ENCODE assay signal across 2 fruit fly cellular contexts in the genomic region with DNA sequence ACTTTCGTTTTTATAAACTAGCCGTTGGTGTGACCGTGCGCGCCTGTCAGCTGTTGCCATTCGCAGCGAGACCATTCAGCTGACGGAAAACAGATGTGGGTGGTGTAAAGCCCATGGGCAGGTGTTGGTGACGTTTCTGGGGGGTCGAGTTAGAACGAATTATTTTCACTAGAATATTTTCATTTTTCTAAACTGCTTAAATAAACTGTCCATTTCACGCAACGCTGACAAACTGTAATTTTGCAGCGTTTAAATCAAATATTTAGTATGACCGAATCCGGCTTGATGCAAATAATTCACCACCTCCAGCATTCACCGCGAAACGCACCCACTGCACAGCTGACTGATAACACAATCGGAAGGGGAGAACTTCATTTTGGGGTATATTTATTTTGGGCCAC.
A peak's percentile ranks its signal among the peaks of the same experiment; 100 is the strongest.
TF ChIP-seq lines count a peak whose summit lies in the region.

A gene (minus strand): TSS at position 199 of the 401 bp plus-strand sequence.
A gene (plus strand): TSS at position 261 of the 401 bp plus-strand sequence.

TF ChIP-seq in whole organism, embryonic, 481 proteins besides CTCF, POLR2A, EP300 and RAD21 (continued from another document and continues in another):
- TF ChIP-seq shn (GFP tag; optimal IDR thresholded peaks at IDR 0.05; lab: Kevin White, UChicago) (peak; percentile 92), kay (GFP tag; optimal IDR thresholded peaks at IDR 0.05; lab: Kevin White, UChicago) (peak; percentile 78), CkIIα-i1 (GFP tag; IDR thresholded peaks at IDR 0.05; lab: Robert Waterston, UW) (no peak), ash1 (GFP tag; optimal IDR thresholded peaks at IDR 0.05; lab: Kevin White, UChicago) (no peak), hb (GFP tag; IDR thresholded peaks at IDR 0.05; lab: Robert Waterston, UW; ENCODE audit: partially characterized antibody) (no peak), p53 (GFP tag; optimal IDR thresholded peaks at IDR 0.05; lab: Kevin White, UChicago) (peak; percentile 82), CG7556 (GFP tag; optimal IDR thresholded peaks at IDR 0.05; lab: Kevin White, UChicago) (peak; percentile 69), Adf1 (GFP tag; IDR thresholded peaks at IDR 0.05; lab: Robert Waterston, UW) (peak; percentile 56), Doc2 (GFP tag; IDR thresholded peaks at IDR 0.05; lab: Robert Waterston, UW) (peak; percentile 37; the same call in 1 of the 2 replicates), ken (GFP tag; IDR thresholded peaks at IDR 0.05; lab: Robert Waterston, UW) (peak; percentile 95), Oli (tag; optimal IDR thresholded peaks at IDR 0.05; lab: Kevin White, UChicago) (peak; percentile 73), CG5953 (GFP tag; IDR thresholded peaks at IDR 0.05; lab: Robert Waterston, UW) (peak; percentile 73), TFAM (GFP tag; optimal IDR thresholded peaks at IDR 0.05; lab: Kevin White, UChicago) (no peak), zfh1 (GFP tag; IDR thresholded peaks at IDR 0.05; lab: Robert Waterston, UW) (peak; percentile 93), CG11093 (GFP tag; IDR thresholded peaks at IDR 0.05; lab: Robert Waterston, UW) (peak; percentile 76; the same call in 1 of the 3 replicates), sd (tag; optimal IDR thresholded peaks at IDR 0.05; lab: Kevin White, UChicago) (peak; percentile 84), CG15011 (GFP tag; optimal IDR thresholded peaks at IDR 0.05; lab: Kevin White, UChicago) (peak; percentile 43), abd-A (tag; optimal IDR thresholded peaks at IDR 0.05; lab: Kevin White, UChicago) (no peak), maf-S (GFP tag; optimal IDR thresholded peaks at IDR 0.05; lab: Kevin White, UChicago) (peak; percentile 88), CG31441 (GFP tag; IDR thresholded peaks at IDR 0.05; lab: Robert Waterston, UW) (peak; percentile 71), luna (GFP tag; optimal IDR thresholded peaks at IDR 0.05; lab: Kevin White, UChicago) (peak; percentile 49), Hand (GFP tag; optimal IDR thresholded peaks at IDR 0.05; lab: Kevin White, UChicago) (peak; percentile 48), Sox100B (GFP tag; optimal IDR thresholded peaks at IDR 0.05; lab: Kevin White, UChicago) (peak; percentile 41), Lhr (GFP tag; optimal IDR thresholded peaks at IDR 0.05; lab: Kevin White, UChicago) (peak; percentile 62), al (GFP tag; IDR thresholded peaks at IDR 0.05; lab: Robert Waterston, UW) (peak; percentile 88), CG10431 (GFP tag; optimal IDR thresholded peaks at IDR 0.05; lab: Kevin White, UChicago) (no peak), CG3847 (GFP tag; IDR thresholded peaks at IDR 0.05; lab: Robert Waterston, UW) (peak; percentile 86), bsh (GFP tag; optimal IDR thresholded peaks at IDR 0.05; lab: Kevin White, UChicago) (peak; percentile 26 to 78), CG2889 (GFP tag; IDR thresholded peaks at IDR 0.05; lab: Robert Waterston, UW) (peak; percentile 83), CG4820 (GFP tag; optimal IDR thresholded peaks at IDR 0.05; lab: Kevin White, UChicago) (peak; percentile 66), CG1832 (GFP tag; optimal IDR thresholded peaks at IDR 0.05; lab: Kevin White, UChicago) (no peak), D19B (GFP tag; optimal IDR thresholded peaks at IDR 0.05; lab: Kevin White, UChicago) (peak; percentile 41), CG17359 (tag; optimal IDR thresholded peaks at IDR 0.05; lab: Kevin White, UChicago) (peak; percentile 84), lab (GFP tag; optimal IDR thresholded peaks at IDR 0.05; lab: Kevin White, UChicago) (peak; percentile 94), CG32767 (GFP tag; IDR thresholded peaks at IDR 0.05; lab: Robert Waterston, UW) (peak; percentile 75; the same call in 1 of the 2 replicates), Gsc (GFP tag; IDR thresholded peaks at IDR 0.05; lab: Robert Waterston, UW) (peak; percentile 63), CG1602 (GFP tag; optimal IDR thresholded peaks at IDR 0.05; lab: Kevin White, UChicago) (peak; percentile 84), salm (tag; optimal IDR thresholded peaks at IDR 0.05; lab: Kevin White, UChicago) (peak; percentile 56), dati (GFP tag; IDR thresholded peaks at IDR 0.05; lab: Robert Waterston, UW) (peak; percentile 78), lilli (GFP tag; optimal IDR thresholded peaks at IDR 0.05; lab: Kevin White, UChicago) (peak; percentile 95), pho (GFP tag; optimal IDR thresholded peaks at IDR 0.05; lab: Kevin White, UChicago) (peak; percentile 87), sc (optimal IDR thresholded peaks at IDR 0.05; lab: Kevin White, UChicago) (no peak), sc (GFP tag; optimal IDR thresholded peaks at IDR 0.05; lab: Kevin White, UChicago) (peak; percentile 33), CG7372 (GFP tag; IDR thresholded peaks at IDR 0.05; lab: Robert Waterston, UW) (peak; percentile 84), ato (GFP tag; IDR thresholded peaks at IDR 0.05; lab: Robert Waterston, UW; ENCODE audit: partially characterized antibody) (no peak), Dref (GFP tag; IDR thresholded peaks at IDR 0.05; lab: Robert Waterston, UW) (peak; percentile 38; the same call in 1 of the 2 replicates), CG10979 (tag; optimal IDR thresholded peaks at IDR 0.05; lab: Kevin White, UChicago) (peak; percentile 64), Aef1 (GFP tag; IDR thresholded peaks at IDR 0.05; lab: Robert Waterston, UW) (peak; percentile 91), CG6175 (GFP tag; IDR thresholded peaks at IDR 0.05; lab: Robert Waterston, UW) (peak; percentile 79; the same call in 2 of the 3 replicates), Ssrp (tag; optimal IDR thresholded peaks at IDR 0.05; lab: Kevin White, UChicago) (peak; percentile 72), Hr51 (GFP tag; optimal IDR thresholded peaks at IDR 0.05; lab: Kevin White, UChicago) (peak; percentile 80 to 85), Max (GFP tag; optimal IDR thresholded peaks at IDR 0.05; lab: Kevin White, UChicago) (peak; percentile 78), gcm (GFP tag; optimal IDR thresholded peaks at IDR 0.05; lab: Kevin White, UChicago) (peak; percentile 70), CG7357 (GFP tag; IDR thresholded peaks at IDR 0.05; lab: Robert Waterston, UW) (peak; percentile 65; the same call in 2 of the 3 replicates), Hmr (GFP tag; optimal IDR thresholded peaks at IDR 0.05; lab: Kevin White, UChicago) (peak; percentile 90), MTF-1 (GFP tag; optimal IDR thresholded peaks at IDR 0.05; lab: Kevin White, UChicago; ENCODE audit: borderline replicate concordance) (peak; percentile 53), zf30C (GFP tag; optimal IDR thresholded peaks at IDR 0.05; lab: Kevin White, UChicago) (no peak), chn (GFP tag; optimal IDR thresholded peaks at IDR 0.05; lab: Kevin White, UChicago) (peak; percentile 96), CG9797 (GFP tag; optimal IDR thresholded peaks at IDR 0.05; lab: Kevin White, UChicago) (peak; percentile 93), CG17912 (GFP tag; optimal IDR thresholded peaks at IDR 0.05; lab: Kevin White, UChicago) (no peak), Dbx (GFP tag; IDR thresholded peaks at IDR 0.05; lab: Robert Waterston, UW) (peak; percentile 92), Mrtf (GFP tag; IDR thresholded peaks at IDR 0.05; lab: Robert Waterston, UW) (peak; percentile 83)

TF ChIP-seq in whole organism, prepupa, 60 proteins besides CTCF, POLR2A, EP300 and RAD21 (continued from another document):
- TF ChIP-seq CG11762 (GFP tag; optimal IDR thresholded peaks at IDR 0.05; lab: Kevin White, UChicago; ENCODE audit: insufficient read depth) (peak; percentile 51), svp (GFP tag; lab: Kevin White, UChicago) (peak; percentile 93), Smox (GFP tag; optimal IDR thresholded peaks at IDR 0.05; lab: Kevin White, UChicago) (peak; percentile 90), Eip75B (GFP tag; optimal IDR thresholded peaks at IDR 0.05; lab: Kevin White, UChicago) (peak; percentile 86), CG34406 (GFP tag; optimal IDR thresholded peaks at IDR 0.05; lab: Kevin White, UChicago) (peak; percentile 81), Blimp-1 (GFP tag; optimal IDR thresholded peaks at IDR 0.05; lab: Kevin White, UChicago) (peak; percentile 96), spab (GFP tag; optimal IDR thresholded peaks at IDR 0.05; lab: Kevin White, UChicago) (peak; percentile 41), dac (GFP tag; optimal IDR thresholded peaks at IDR 0.05; lab: Kevin White, UChicago) (peak; percentile 85), Lpt (GFP tag; optimal IDR thresholded peaks at IDR 0.05; lab: Kevin White, UChicago) (peak; percentile 82), CG6163 (GFP tag; IDR thresholded peaks at IDR 0.05; lab: Robert Waterston, UW) (peak; percentile 95), cyc (GFP tag; optimal IDR thresholded peaks at IDR 0.05; lab: Kevin White, UChicago) (peak; percentile 93), eg (GFP tag; IDR thresholded peaks at IDR 0.05; lab: Robert Waterston, UW) (peak; percentile 94)
